Worm (Caenorhabditis elegans): Measurements from ENCODE around the gene rpl-6.

ce11 chrIII:7201378-7202256 lies 6.6 kb upstream of the rpl-6 start, which contains the start of gene dpy-31:
- TF ChIP-seq tlp-1 (tag; optimal IDR thresholded peaks at IDR 0.05) (no peak), nhr-77 (tag; optimal IDR thresholded peaks at IDR 0.05) (no peak), fkh-10 (GFP tag; optimal IDR thresholded peaks at IDR 0.05) (no peak), grh-1 (GFP tag; IDR thresholded peaks at IDR 0.05) (no peak), ztf-4 (tag; optimal IDR thresholded peaks at IDR 0.05) (no peak), snpc-4 (tag; optimal IDR thresholded peaks at IDR 0.05) (no peak), lin-13 (GFP tag; optimal IDR thresholded peaks at IDR 0.05) (no peak), elt-3 (tag; optimal IDR thresholded peaks at IDR 0.05) (peak in 3 of 6 experiments; percentile 10 to 79 (median 21)), nhr-28 (tag; optimal IDR thresholded peaks at IDR 0.05) (no peak), aly-2 (tag; optimal IDR thresholded peaks at IDR 0.05) (no peak), skn-1 (tag; optimal IDR thresholded peaks at IDR 0.05) (no peak), mdl-1 (tag; optimal IDR thresholded peaks at IDR 0.05) (no peak), swsn-7 (tag; optimal IDR thresholded peaks at IDR 0.05) (no peak), ama-1 (optimal IDR thresholded peaks at IDR 0.05) (no peak)

All from whole organism, L1 larva.